Fruit fly (Drosophila melanogaster): ENCODE measurements around the gene CG15535.

dm6 chr3R:30459066-30459935, 35.6 kb upstream of the CG15535 start, which contains the start of the genes CG2224 and CDase:
- TF ChIP-seq cic (GFP tag; optimal IDR thresholded peaks at IDR 0.05) (no peak), cnc (optimal IDR thresholded peaks at IDR 0.05) (no peak), pad (GFP tag; optimal IDR thresholded peaks at IDR 0.05) (no peak), kay (GFP tag; ENCODE audit: borderline replicate concordance) (peak; percentile 94), CG12768 (GFP tag; optimal IDR thresholded peaks at IDR 0.05) (no peak), CG1620 (GFP tag; optimal IDR thresholded peaks at IDR 0.05) (no peak), ovo (GFP tag; optimal IDR thresholded peaks at IDR 0.05) (no peak), CG7101 (tag; optimal IDR thresholded peaks at IDR 0.05) (no peak), CG14711 (tag; optimal IDR thresholded peaks at IDR 0.05) (no peak), CG33017 (tag; optimal IDR thresholded peaks at IDR 0.05) (no peak), Crg-1 (GFP tag; optimal IDR thresholded peaks at IDR 0.05) (no peak), Mnt (GFP tag; optimal IDR thresholded peaks at IDR 0.05) (no peak), toe (GFP tag; optimal IDR thresholded peaks at IDR 0.05) (no peak)

Measured in whole organism, adult.